Worm (Caenorhabditis elegans): ENCODE measurements around the gene F54D12.9.
A peak's percentile ranks its signal among the peaks of the same experiment; 100 is the strongest.

Gene F54D12.9

DNA sequence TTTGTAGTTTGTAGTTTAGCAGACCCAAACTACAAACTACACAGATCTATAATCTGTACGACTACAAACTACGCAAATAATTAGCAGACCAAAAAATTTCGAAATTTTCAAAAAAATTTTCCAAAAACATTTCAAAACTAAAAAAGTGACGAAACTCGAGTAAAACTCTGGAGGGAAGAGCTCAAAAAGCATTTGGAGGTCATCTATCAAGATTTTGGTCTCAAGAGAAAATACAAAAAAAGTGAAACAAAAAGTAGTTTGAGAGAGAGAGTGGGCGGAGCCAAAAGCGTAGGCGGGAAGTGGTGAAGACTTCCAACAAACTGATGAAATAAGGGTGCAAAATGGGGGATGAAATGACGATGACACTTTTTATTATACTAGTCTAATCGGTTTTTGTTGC lies 21.3 kb downstream of the F54D12.9 start:
- no peak for TF ChIP-seq tbx-2 (tag; optimal IDR thresholded peaks at IDR 0.05)
- no peak for TF ChIP-seq npax-4 (tag; optimal IDR thresholded peaks at IDR 0.05)
- no peak for TF ChIP-seq sdc-2 (tag; optimal IDR thresholded peaks at IDR 0.05)
- TF ChIP-seq tbx-7 (tag; optimal IDR thresholded peaks at IDR 0.05), result no peak
- TF ChIP-seq lin-11 (tag; optimal IDR thresholded peaks at IDR 0.05), result no peak
- no peak for TF ChIP-seq ceh-24 (tag; optimal IDR thresholded peaks at IDR 0.05)
- no peak for TF ChIP-seq hlh-6 (tag; optimal IDR thresholded peaks at IDR 0.05)
- no peak for TF ChIP-seq nfya-1 (tag; optimal IDR thresholded peaks at IDR 0.05)
- TF ChIP-seq che-1 (tag; optimal IDR thresholded peaks at IDR 0.05), result no peak
- TF ChIP-seq ets-4 (tag; optimal IDR thresholded peaks at IDR 0.05), result no peak
- TF ChIP-seq hlh-8 (tag; optimal IDR thresholded peaks at IDR 0.05), result no peak
- TF ChIP-seq pros-1 (tag; optimal IDR thresholded peaks at IDR 0.05), result no peak

DNA sequence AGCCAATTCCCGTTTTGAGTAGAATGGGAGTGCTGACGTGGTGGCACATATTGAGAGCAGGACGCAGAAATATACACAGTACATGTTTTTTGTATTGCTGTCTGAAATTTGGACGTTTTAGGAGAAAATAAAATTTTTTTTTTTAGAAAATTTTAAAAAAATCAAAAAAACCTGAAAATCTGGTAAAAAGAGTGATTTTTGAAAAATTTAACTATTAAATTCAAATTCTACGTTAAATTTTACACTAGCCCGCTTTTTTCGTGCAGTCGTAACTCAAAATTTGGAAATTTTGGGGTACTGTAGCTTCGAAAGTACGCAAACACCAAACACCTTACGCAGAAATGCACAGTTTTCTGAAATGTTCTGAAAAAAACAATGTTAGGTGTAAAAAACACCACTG lies 23.6 kb downstream of the F54D12.9 start, which contains the start of gene C13A10.2:
Gene C13A10.2 (minus strand): TSS at position 101 of the 400 bp plus-strand sequence.
- TF ChIP-seq pat-9 (tag; optimal IDR thresholded peaks at IDR 0.05) (no peak), dmd-4 (tag; optimal IDR thresholded peaks at IDR 0.05; ENCODE audit: borderline replicate concordance) (no peak), sox-2 (GFP tag; IDR thresholded peaks at IDR 0.05) (no peak), ceh-34 (tag; optimal IDR thresholded peaks at IDR 0.05) (no peak), ahr-1 (tag; optimal IDR thresholded peaks at IDR 0.05) (no peak), pax-1 (tag; optimal IDR thresholded peaks at IDR 0.05) (no peak), che-1 (tag; optimal IDR thresholded peaks at IDR 0.05) (no peak), ceh-24 (tag; optimal IDR thresholded peaks at IDR 0.05) (no peak), fkh-10 (GFP tag; optimal IDR thresholded peaks at IDR 0.05) (no peak), unc-55 (GFP tag; optimal IDR thresholded peaks at IDR 0.05) (no peak), C38D4.7 (GFP tag; optimal IDR thresholded peaks at IDR 0.05) (no peak), lim-6 (tag; optimal IDR thresholded peaks at IDR 0.05) (no peak), fkh-6 (tag; optimal IDR thresholded peaks at IDR 0.05) (no peak), gmeb-2 (tag; optimal IDR thresholded peaks at IDR 0.05) (no peak), ceh-31 (tag; optimal IDR thresholded peaks at IDR 0.05) (no peak), K02D7.2 (tag; optimal IDR thresholded peaks at IDR 0.05) (no peak), Y22D7AL.16 (tag; optimal IDR thresholded peaks at IDR 0.05) (no peak), C08G9.2 (tag; optimal IDR thresholded peaks at IDR 0.05) (no peak), hlh-15 (tag; optimal IDR thresholded peaks at IDR 0.05) (no peak)

DNA sequence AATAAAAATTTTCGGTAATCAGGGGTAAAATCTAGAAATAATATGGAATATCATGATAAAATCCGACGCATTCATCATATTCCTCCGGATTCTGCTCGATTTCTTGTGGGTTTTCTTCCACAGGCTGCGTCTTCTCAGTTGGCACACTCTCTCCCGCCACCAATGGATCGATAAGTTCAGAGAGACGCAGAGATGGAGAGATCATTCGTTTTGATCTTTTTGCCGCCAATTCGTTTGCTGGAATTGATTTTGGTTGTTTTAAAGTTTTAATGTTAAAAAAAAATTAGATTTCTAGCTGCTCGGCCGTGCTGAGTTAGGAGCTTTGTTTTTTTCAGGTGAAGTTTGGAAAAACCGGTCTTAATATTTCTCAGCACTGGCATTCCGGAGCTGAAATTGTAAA lies 24.3 kb downstream of the F54D12.9 start:
- TF ChIP-seq unc-55 (GFP tag; optimal IDR thresholded peaks at IDR 0.05), result no peak

DNA sequence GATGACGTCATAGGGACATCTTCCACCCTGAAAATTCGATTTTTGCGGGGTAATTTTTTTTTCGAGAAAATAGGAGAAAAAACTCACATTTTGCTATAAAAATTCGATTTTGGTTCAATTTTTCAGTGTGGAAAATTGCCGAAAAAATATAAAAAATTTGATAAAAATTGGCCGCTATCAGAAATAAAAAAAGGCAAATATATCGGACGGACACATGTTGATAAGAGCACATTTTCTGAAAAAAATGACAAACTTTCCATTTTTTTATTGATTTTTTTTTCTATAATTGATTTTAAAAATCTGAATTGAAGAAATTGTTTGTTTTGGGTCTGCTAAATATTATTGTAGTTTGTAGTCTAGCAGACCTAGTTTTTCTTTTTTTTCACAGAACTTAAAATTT lies 26.0 kb downstream of the F54D12.9 start, which contains the start of gene C13A10.1:
Gene C13A10.1 (minus strand): TSS at position 170 of the 400 bp plus-strand sequence.
- no peak for TF ChIP-seq unc-55 (GFP tag; optimal IDR thresholded peaks at IDR 0.05)
- TF ChIP-seq elt-2 (tag; optimal IDR thresholded peaks at IDR 0.05), result peak; percentile 39

DNA sequence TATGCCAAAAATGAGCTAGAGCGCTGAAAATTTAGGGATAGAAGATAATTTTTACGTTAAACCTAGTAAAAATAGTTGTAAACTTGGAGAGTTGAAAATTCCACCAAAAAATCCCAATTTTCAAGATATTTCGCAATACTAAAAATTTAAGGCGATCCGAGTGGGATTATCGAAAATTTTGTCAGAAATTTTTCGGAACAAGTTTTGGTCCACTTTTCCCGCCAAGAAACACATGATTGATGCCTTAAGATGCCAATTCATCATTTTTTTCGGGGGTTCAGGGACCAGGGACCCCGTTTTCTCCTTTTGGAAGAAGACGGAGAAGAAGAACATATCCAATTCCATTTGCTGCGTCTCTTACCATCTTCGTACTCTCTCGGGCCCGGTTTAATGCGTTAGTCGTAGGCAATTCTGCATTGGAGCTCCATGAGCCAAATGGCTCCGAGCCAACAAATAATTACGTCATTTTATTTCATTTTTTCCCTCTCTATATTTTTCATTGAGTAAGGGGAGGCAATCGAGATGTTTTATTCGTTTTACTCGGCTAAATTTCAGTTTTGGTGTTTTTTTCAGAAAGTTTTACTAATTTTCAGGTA lies 36.9 kb downstream of the F54D12.9 start:
- TF ChIP-seq ceh-14 (tag; optimal IDR thresholded peaks at IDR 0.05) (no peak), ama-1 (optimal IDR thresholded peaks at IDR 0.05) (no peak)

DNA sequence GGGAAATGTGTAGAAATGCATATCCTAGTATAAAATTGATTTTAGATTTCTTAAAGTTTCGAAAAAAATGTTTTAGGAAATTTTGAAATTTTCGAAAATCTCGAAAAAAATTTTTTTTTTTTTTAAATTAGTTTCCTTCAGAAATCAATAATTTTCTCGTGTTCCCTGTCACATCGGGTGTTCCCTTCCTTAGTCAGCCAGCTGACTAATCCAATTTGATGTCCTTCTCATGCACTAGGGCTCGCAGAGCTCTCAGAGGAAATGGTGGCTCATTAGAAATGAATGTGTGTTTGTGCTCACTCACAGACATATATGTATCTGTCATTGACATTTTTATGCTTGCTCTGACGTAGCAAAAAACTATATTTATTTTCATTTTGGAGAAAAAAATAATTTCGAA lies 37.8 kb downstream of the F54D12.9 start:
- no peak for TF ChIP-seq ttx-3 (tag; optimal IDR thresholded peaks at IDR 0.05)
- TF ChIP-seq ceh-48 (tag; optimal IDR thresholded peaks at IDR 0.05), result peak; percentile 43
- TF ChIP-seq unc-42 (tag; optimal IDR thresholded peaks at IDR 0.05), result peak; percentile 78
- no peak for TF ChIP-seq T23F11.4 (GFP tag; optimal IDR thresholded peaks at IDR 0.05)
